Fruit fly (Drosophila melanogaster): Measurements from ENCODE around the gene Snx6.

DNA sequence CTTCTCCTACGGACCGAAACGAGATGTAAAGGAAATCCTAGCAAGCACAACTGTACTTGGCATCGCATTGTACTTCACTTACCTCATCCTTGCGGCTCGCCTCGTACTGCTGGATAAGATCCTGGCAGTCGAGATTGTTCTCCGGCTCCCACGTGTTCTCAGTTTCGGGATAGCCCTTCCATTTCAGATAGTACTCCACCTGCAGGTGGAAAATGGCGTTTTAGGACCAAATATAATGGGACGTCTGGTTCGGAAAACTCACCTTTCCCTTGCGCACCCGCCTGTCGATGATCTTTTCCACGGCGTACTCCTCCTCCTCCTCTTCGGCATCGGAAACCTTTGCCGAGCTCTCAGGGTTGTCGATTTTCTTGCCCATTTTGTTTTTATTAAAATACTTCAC is 10.1 kb downstream of the Snx6 start:
- TF ChIP-seq Dfd (GFP tag; optimal IDR thresholded peaks at IDR 0.05) (no peak), rgr (GFP tag; optimal IDR thresholded peaks at IDR 0.05) (no peak), GATAd (GFP tag; optimal IDR thresholded peaks at IDR 0.05) (no peak), foxo (GFP tag; optimal IDR thresholded peaks at IDR 0.05) (no peak), sage (GFP tag; optimal IDR thresholded peaks at IDR 0.05) (no peak), dmrt93B (GFP tag; optimal IDR thresholded peaks at IDR 0.05) (no peak)

All from whole organism, wandering third instar larva.